Worm (Caenorhabditis elegans): Measurements from ENCODE around the gene clec-207.

The clec-207 gene

DNA sequence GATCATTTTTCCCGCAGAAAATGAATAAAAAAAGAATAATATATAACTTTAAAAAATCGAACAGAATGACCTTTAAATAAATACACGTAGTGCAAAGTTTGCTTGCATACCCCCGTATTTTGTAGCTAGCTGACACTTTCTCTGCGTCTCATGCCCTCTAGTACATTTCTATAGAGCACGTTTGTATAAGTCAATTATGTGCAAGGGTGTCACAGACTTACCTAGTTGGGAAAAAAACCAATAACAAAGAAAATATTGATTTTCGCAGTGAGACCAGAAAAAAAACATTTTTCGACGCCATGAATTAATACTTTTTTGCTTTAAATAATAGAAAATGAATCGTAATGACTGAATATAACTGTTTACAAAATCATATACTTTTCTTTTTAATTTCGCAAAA lies 13.4 kb downstream of the clec-207 start, which contains the start of gene ckb-4 (continued):
- TF ChIP-seq tlp-1 (tag; optimal IDR thresholded peaks at IDR 0.05) (no peak), nhr-71 (tag; optimal IDR thresholded peaks at IDR 0.05) (no peak), C16A3.4 (tag; optimal IDR thresholded peaks at IDR 0.05) (peak; percentile 30), ets-5 (GFP tag; IDR thresholded peaks at IDR 0.05) (no peak), F16B12.6 (tag; optimal IDR thresholded peaks at IDR 0.05) (no peak), sptf-1 (tag; optimal IDR thresholded peaks at IDR 0.05) (no peak), dsc-1 (tag; optimal IDR thresholded peaks at IDR 0.05) (no peak), ceh-82 (tag; optimal IDR thresholded peaks at IDR 0.05) (peak in 1 of 3 experiments; percentile 46), rnt-1 (tag; optimal IDR thresholded peaks at IDR 0.05) (peak; percentile 5), lsy-2 (tag; optimal IDR thresholded peaks at IDR 0.05) (no peak), unc-86 (tag; optimal IDR thresholded peaks at IDR 0.05) (no peak), ztf-4 (tag; optimal IDR thresholded peaks at IDR 0.05) (no peak), nhr-77 (tag; optimal IDR thresholded peaks at IDR 0.05) (peak; percentile 15), mep-1 (tag; optimal IDR thresholded peaks at IDR 0.05) (no peak), blmp-1 (tag; optimal IDR thresholded peaks at IDR 0.05) (peak; percentile 16), skn-1 (tag; optimal IDR thresholded peaks at IDR 0.05) (peak; percentile 11), snpc-4 (tag; optimal IDR thresholded peaks at IDR 0.05) (no peak), egl-27 (tag; optimal IDR thresholded peaks at IDR 0.05) (no peak), fos-1 (tag; optimal IDR thresholded peaks at IDR 0.05) (no peak), zip-4 (GFP tag; optimal IDR thresholded peaks at IDR 0.05) (no peak), swsn-7 (tag; optimal IDR thresholded peaks at IDR 0.05) (no peak), lin-13 (GFP tag; optimal IDR thresholded peaks at IDR 0.05) (peak; percentile 13), jun-1 (tag; optimal IDR thresholded peaks at IDR 0.05) (no peak), nhr-28 (tag; optimal IDR thresholded peaks at IDR 0.05) (no peak), nhr-20 (tag; optimal IDR thresholded peaks at IDR 0.05) (peak; percentile 42)

ce11 chrV:2110368-2110767 lies 14.5 kb downstream of the clec-207 start, which contains the start of gene F22F7.3:
F22F7.3 (plus strand) TSS chrV:2110668.
- peak; percentile 34 for TF ChIP-seq blmp-1 (tag; optimal IDR thresholded peaks at IDR 0.05)
- TF ChIP-seq efl-1 (optimal IDR thresholded peaks at IDR 0.05), result no peak
- TF ChIP-seq efl-1 (GFP tag; optimal IDR thresholded peaks at IDR 0.05 in 1 of 2), result peak in 1 of 2 experiments; percentile 66
- TF ChIP-seq irx-1 (tag; optimal IDR thresholded peaks at IDR 0.05), result no peak

ce11 chrV:2118574-2118973 lies 22.7 kb downstream of the clec-207 start, which contains the start of gene bgnt-1.2:
bgnt-1.2 (minus strand) TSS chrV:2118674.
- TF ChIP-seq lsy-2 (tag; optimal IDR thresholded peaks at IDR 0.05), result no peak
- no peak for TF ChIP-seq fkh-10 (GFP tag; optimal IDR thresholded peaks at IDR 0.05)
- no peak for TF ChIP-seq nhr-84 (tag; optimal IDR thresholded peaks at IDR 0.05)

- TF ChIP-seq fkh-10 (GFP tag; optimal IDR thresholded peaks at IDR 0.05), result no peak
- TF ChIP-seq mef-2 (tag; optimal IDR thresholded peaks at IDR 0.05), result no peak
- TF ChIP-seq ceh-90 (tag; optimal IDR thresholded peaks at IDR 0.05), result no peak
- TF ChIP-seq unc-130 (tag; optimal IDR thresholded peaks at IDR 0.05), result no peak
- TF ChIP-seq mep-1 (tag; optimal IDR thresholded peaks at IDR 0.05), result no peak
- TF ChIP-seq hpl-2 (GFP tag; optimal IDR thresholded peaks at IDR 0.05), result no peak
- no peak for TF ChIP-seq fkh-8 (tag; optimal IDR thresholded peaks at IDR 0.05)
- TF ChIP-seq elt-3 (tag; optimal IDR thresholded peaks at IDR 0.05), result no peak
Measured at ce11 chrV:2119529-2119928, 23.7 kb downstream of the clec-207 start, which contains the start of gene F22F7.11. F22F7.11 (plus strand) TSS chrV:2119829.

- no peak for TF ChIP-seq aha-1 (tag; optimal IDR thresholded peaks at IDR 0.05)
- no peak for TF ChIP-seq nhr-19 (GFP tag; conservative IDR thresholded peaks at IDR 0.05)
- no peak for TF ChIP-seq ceh-63 (GFP tag; optimal IDR thresholded peaks at IDR 0.05)
- TF ChIP-seq dpl-1 (GFP tag; optimal IDR thresholded peaks at IDR 0.05), result no peak
- no peak for TF ChIP-seq skn-1 (tag; optimal IDR thresholded peaks at IDR 0.05)
- no peak for TF ChIP-seq lin-35 (GFP tag; optimal IDR thresholded peaks at IDR 0.05)
- TF ChIP-seq elt-2 (tag; optimal IDR thresholded peaks at IDR 0.05), result no peak
- no peak for TF ChIP-seq nhr-71 (tag; optimal IDR thresholded peaks at IDR 0.05)
- TF ChIP-seq isw-1 (GFP tag; IDR thresholded peaks at IDR 0.05), result no peak
- TF ChIP-seq lin-14 (GFP tag; optimal IDR thresholded peaks at IDR 0.05), result no peak
- TF ChIP-seq ceh-90 (tag; optimal IDR thresholded peaks at IDR 0.05), result no peak
- TF ChIP-seq pag-3 (tag; optimal IDR thresholded peaks at IDR 0.05; ENCODE audit: borderline replicate concordance, insufficient read depth), result no peak
- TF ChIP-seq ceh-8 (GFP tag; optimal IDR thresholded peaks at IDR 0.05), result no peak
- no peak for TF ChIP-seq nhr-76 (tag; optimal IDR thresholded peaks at IDR 0.05)
- no peak for TF ChIP-seq unc-98 (GFP tag; IDR thresholded peaks at IDR 0.05)
Measured at ce11 chrV:2121910-2122362, 26.1 kb downstream of the clec-207 start, which contains the start of gene F22F7.8. F22F7.8 (minus strand) TSS chrV:2121960.

Data from whole organism, L1 larva.